Worm (Caenorhabditis elegans): ENCODE results near the gene R09D1.13.

- no peak for TF ChIP-seq mdl-1 (tag; optimal IDR thresholded peaks at IDR 0.05)
- no peak for TF ChIP-seq nhr-11 (tag; optimal IDR thresholded peaks at IDR 0.05)
- no peak for TF ChIP-seq mef-2 (tag; optimal IDR thresholded peaks at IDR 0.05)
- no peak for TF ChIP-seq pqm-1 (tag; optimal IDR thresholded peaks at IDR 0.05)
- no peak for TF ChIP-seq zag-1 (tag; optimal IDR thresholded peaks at IDR 0.05)
- TF ChIP-seq lin-13 (GFP tag; optimal IDR thresholded peaks at IDR 0.05) = no peak
- no peak for TF ChIP-seq snu-23 (GFP tag; optimal IDR thresholded peaks at IDR 0.05)
Observed at ce11 chrII:9482529-9482928, 37.3 kb upstream of the R09D1.13 start.

Measured in whole organism, L1 larva.